Worm (Caenorhabditis elegans) whole organism, young adult: Measurements from ENCODE around the gene F58A4.2.

Source experiments
- ama-1 ChIP-seq, 3 experiments: fragments of 150-350 bp in 1 of 3; sonication (generic microtip) in 2 of 3; optimal IDR thresholded peaks; 2 replicates each; lab custom pipeline; 2014 to 2018; ENCODE audit warnings: missing biosample characterization in 2 of 3, missing genetic modification characterization in 2 of 3, missing genetic modification reagents in 2 of 3
- snpc-4 ChIP-seq, 5 experiments: fragments of 150-350 bp in 1 of 5; sonication (generic microtip) in 4 of 5; optimal IDR thresholded peaks; 2 replicates each; lab custom pipeline; 2014 to 2018; ENCODE audit warnings: missing genetic modification characterization in 5 of 5, missing biosample characterization in 3 of 5, antibody characterized with exemption in 2 of 5, mild to moderate bottlenecking in 2 of 5, missing compliant biosample characterization in 2 of 5, missing genotype in 2 of 5, moderate library complexity in 2 of 5, missing genetic modification reagents in 1 of 5
- somi-1 ChIP-seq: fragments of 200-800 bp; sonication (Bioruptor generic); optimal IDR thresholded peaks from 2 replicates; lab custom pipeline; 2018; ENCODE audit warnings: mild to moderate bottlenecking, missing genetic modification characterization, missing compliant biosample characterization

DNA sequence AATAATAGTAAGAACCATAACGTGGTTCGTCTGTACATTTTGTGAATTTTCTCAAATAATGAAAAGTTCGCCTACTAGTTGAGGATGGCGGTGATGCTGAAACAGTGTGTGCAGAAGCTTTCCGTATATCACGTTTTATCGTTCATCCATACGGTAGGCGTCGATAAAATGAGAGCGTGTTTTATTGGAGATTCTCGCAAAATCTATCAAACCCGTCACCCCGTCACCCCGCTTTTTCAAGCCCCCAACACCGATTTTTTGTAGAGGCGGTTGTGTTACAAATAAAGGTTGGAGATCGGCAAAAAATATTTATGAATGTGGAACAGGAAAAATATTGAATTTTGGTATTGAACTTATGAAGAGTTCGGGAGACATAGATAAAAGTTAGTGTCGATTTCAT, 8.1 kb upstream of the F58A4.2 start, which contains the start of gene clec-161:
- TF ChIP-seq ama-1 (optimal IDR thresholded peaks at IDR 0.05; lab: Kevin White, UChicago) (no peak), ama-1 (GFP tag; optimal IDR thresholded peaks at IDR 0.05; lab: Kevin White, UChicago) (no peak), somi-1 (GFP tag; lab: Kevin White, UChicago) (no peak), snpc-4 (GFP tag; optimal IDR thresholded peaks at IDR 0.05; lab: Kevin White, UChicago) (no peak), snpc-4 (tag; optimal IDR thresholded peaks at IDR 0.05; lab: Kevin White, UChicago) (no peak)
